Worm (Caenorhabditis elegans) whole organism, L4/young adult: ENCODE measurements around the gene set-1.

Experiments
- W03F9.2 ChIP-seq: fragments of 150-350 bp; optimal IDR thresholded peaks from 2 replicates; lab custom pipeline; 2014; ENCODE audit warnings: missing biosample characterization, missing genetic modification characterization
- dao-5 ChIP-seq: sonication (generic microtip); optimal IDR thresholded peaks from 2 replicates; lab custom pipeline; 2016; ENCODE audit warnings: missing genotype, missing genetic modification characterization, moderate library complexity, missing compliant biosample characterization
- him-1 ChIP-seq: sonication (generic microtip); optimal IDR thresholded peaks from 2 replicates; lab custom pipeline; 2016; ENCODE audit warnings: missing genotype, missing genetic modification reagents, missing genetic modification characterization, missing compliant biosample characterization

- TF ChIP-seq W03F9.2 (tag; lab: Kevin White, UChicago) (no peak), dao-5 (tag; lab: Kevin White, UChicago) (no peak), him-1 (no peak)
Measured at ce11 chrIII:6478256-6479004, 26.3 kb upstream of the set-1 start, which contains the start of gene zip-8.
